Worm (Caenorhabditis elegans) whole organism, young adult: Measurements from ENCODE around the gene flh-3.

ENCODE experiments used
- aptf-2 ChIP-seq: fragments of 200-800 bp; sonication (Bioruptor generic); conservative IDR thresholded peaks from 2 replicates; pipeline ENCODE4 v1.3.6; 2022; ENCODE audit warnings: missing genetic modification reagents, missing genetic modification characterization, missing compliant biosample characterization
- cebp-1 ChIP-seq, 2 experiments: fragments of 200-800 bp in 1 of 2; sonication (Bioruptor generic) in 1 of 2; sonication (generic microtip) in 1 of 2; IDR thresholded peaks in 1 of 2; optimal IDR thresholded peaks in 1 of 2; 2 replicates each; pipeline versions ENCODE4 v1.3.6 to Lab custom; 2017 to 2022; ENCODE audit warnings: missing compliant biosample characterization in 2 of 2, missing genetic modification characterization in 2 of 2, mild to moderate bottlenecking in 1 of 2, missing genetic modification reagents in 1 of 2, moderate library complexity in 1 of 2
- ceh-100 ChIP-seq: fragments of 200-800 bp; sonication (Bioruptor generic); IDR thresholded peaks from 2 replicates; pipeline ENCODE4 v1.3.6; 2022; ENCODE audit warnings: missing genetic modification reagents, missing genetic modification characterization, missing compliant biosample characterization
- die-1 ChIP-seq: sonication (generic microtip); optimal IDR thresholded peaks from 2 replicates; lab custom pipeline; 2016; ENCODE audit warnings: missing genotype, mild to moderate bottlenecking, missing genetic modification characterization, missing compliant biosample characterization
- hlh-26 ChIP-seq: fragments of 200-800 bp; sonication (Bioruptor generic); conservative IDR thresholded peaks from 2 replicates; pipeline ENCODE4 v1.3.6; 2022; ENCODE audit warnings: missing genetic modification reagents, missing genetic modification characterization, missing compliant biosample characterization
- hrde-1 ChIP-seq: sonication (generic microtip); optimal IDR thresholded peaks from 2 replicates; lab custom pipeline; 2016; ENCODE audit warnings: missing genetic modification characterization, mild to moderate bottlenecking, missing compliant biosample characterization, moderate library complexity, missing genotype, missing genetic modification reagents, borderline replicate concordance
- lsl-1 ChIP-seq: fragments of 200-800 bp; sonication (Bioruptor generic); optimal IDR thresholded peaks from 2 replicates; lab custom pipeline; 2018; ENCODE audit warnings: mild to moderate bottlenecking, missing genetic modification characterization, moderate library complexity, missing compliant biosample characterization
- madf-3 ChIP-seq: fragments of 200-800 bp; sonication (Bioruptor generic); IDR thresholded peaks from 2 replicates; pipeline ENCODE4 v1.3.6; 2022; ENCODE audit warnings: missing genetic modification reagents, missing genetic modification characterization, missing compliant biosample characterization
- mes-4 ChIP-seq: sonication (generic microtip); optimal IDR thresholded peaks from 2 replicates; lab custom pipeline; 2016; ENCODE audit warnings: missing genotype, missing genetic modification characterization, missing compliant biosample characterization
- nfyb-1 ChIP-seq: fragments of 200-800 bp; sonication (Bioruptor generic); IDR thresholded peaks from 2 replicates; pipeline ENCODE4 v1.3.6; 2022; ENCODE audit warnings: missing genetic modification reagents, missing genetic modification characterization, missing compliant biosample characterization
- nhr-90 ChIP-seq: sonication (generic microtip); optimal IDR thresholded peaks from 2 replicates; lab custom pipeline; 2016; ENCODE audit warnings: missing genotype, mild to moderate bottlenecking, missing genetic modification characterization, missing compliant biosample characterization
- rpc-1 ChIP-seq, 2 experiments: fragments of 150-350 bp in 1 of 2; sonication (generic microtip) in 1 of 2; optimal IDR thresholded peaks; 2 replicates each; lab custom pipeline; 2014 to 2018; ENCODE audit warnings: missing biosample characterization in 1 of 2, missing genetic modification characterization in 1 of 2, missing genetic modification reagents in 1 of 2, missing genotype in 1 of 2
- unc-62 ChIP-seq: fragments of 150-350 bp; optimal IDR thresholded peaks from 2 replicates; lab custom pipeline; 2014; ENCODE audit warnings: missing biosample characterization, missing genetic modification reagents, missing genetic modification characterization
- xnd-1 ChIP-seq: sonication (generic microtip); optimal IDR thresholded peaks from 2 replicates; lab custom pipeline; 2016; ENCODE audit warnings: missing genotype, missing genetic modification reagents, missing genetic modification characterization, missing compliant biosample characterization
- ztf-18 ChIP-seq: sonication (generic microtip); optimal IDR thresholded peaks from 2 replicates; lab custom pipeline; 2016; ENCODE audit warnings: missing genotype, mild to moderate bottlenecking, missing genetic modification characterization, missing compliant biosample characterization

Gene flh-3

DNA sequence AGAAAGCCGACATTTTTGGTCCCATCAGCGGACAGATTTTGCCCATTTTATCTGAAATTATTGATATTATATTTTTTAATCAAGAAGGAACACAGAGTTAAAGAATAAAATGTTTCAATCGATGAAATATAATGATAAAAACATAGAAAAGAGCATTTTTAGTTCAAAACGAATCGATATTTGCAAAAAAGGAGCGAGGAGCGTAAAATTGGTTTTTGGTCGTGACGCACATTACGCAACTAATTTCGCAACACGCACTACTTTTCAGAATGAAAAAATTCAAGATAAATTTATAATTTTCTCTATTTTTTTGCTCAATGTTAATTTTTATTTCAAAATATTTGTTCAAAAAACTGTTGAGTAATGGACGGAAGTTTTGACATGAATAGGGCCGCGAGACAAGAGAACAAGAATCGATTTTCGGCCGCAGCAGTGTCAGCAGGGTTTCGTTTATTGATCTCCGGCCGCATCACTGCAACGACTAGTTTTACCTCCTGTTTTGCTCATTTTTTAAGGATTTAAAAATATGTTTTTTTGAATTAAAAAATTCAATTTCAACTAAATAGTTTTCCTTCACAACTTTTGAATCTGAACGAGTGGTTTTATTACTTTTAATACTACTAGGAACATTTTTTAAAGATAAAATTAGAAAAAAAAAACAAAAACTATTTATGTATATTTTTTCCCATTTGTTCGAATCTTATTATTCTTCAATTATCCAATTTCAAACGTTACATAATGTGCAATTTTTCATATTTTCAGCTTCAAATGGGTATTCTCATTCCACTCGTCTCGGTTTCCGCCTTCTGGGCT is 51.3 kb downstream of the flh-3 start, which contains the start of the genes F49C12.12 and vha-17 (continued):
- TF ChIP-seq aptf-2 (GFP tag; lab: Robert Waterston, UW) (no peak), hrde-1 (tag; lab: Kevin White, UChicago) (no peak), ceh-100 (no peak), mes-4 (tag; lab: Kevin White, UChicago) (no peak), unc-62 (GFP tag; lab: Kevin White, UChicago) (no peak), lsl-1 (GFP tag; lab: Kevin White, UChicago) (peak; percentile 0), madf-3 (GFP tag; lab: Robert Waterston, UW) (no peak), xnd-1 (no peak), nfyb-1 (no peak), hlh-26 (GFP tag; lab: Robert Waterston, UW) (no peak), nhr-90 (tag; lab: Kevin White, UChicago) (no peak), rpc-1 (optimal IDR thresholded peaks at IDR 0.05; lab: Kevin White, UChicago) (no peak), rpc-1 (tag; optimal IDR thresholded peaks at IDR 0.05; lab: Kevin White, UChicago) (no peak), cebp-1 (GFP tag; IDR thresholded peaks at IDR 0.05; lab: Robert Waterston, UW) (peak; percentile 82), cebp-1 (tag; optimal IDR thresholded peaks at IDR 0.05; lab: Kevin White, UChicago) (peak; percentile 98), die-1 (no peak), ztf-18 (peak; percentile 13)
